Fruit fly (Drosophila melanogaster): ENCODE measurements around the gene CG5167.

The CG5167 gene

dm6 chr3R:12369135-12369792 lies 37.1 kb upstream of the CG5167 start, which contains the start of gene GstD1 (continued):
- TF ChIP-seq CG6654 (GFP tag; optimal IDR thresholded peaks at IDR 0.05) (peak; percentile 34), CG3995 (GFP tag; optimal IDR thresholded peaks at IDR 0.05) (peak; percentile 49), cg (GFP tag; optimal IDR thresholded peaks at IDR 0.05) (peak; percentile 76), CG15073 (GFP tag; optimal IDR thresholded peaks at IDR 0.05) (no peak), ase (GFP tag; IDR thresholded peaks at IDR 0.05) (no peak), CG8765 (GFP tag; IDR thresholded peaks at IDR 0.05) (peak; percentile 87; the same call in 1 of the 2 replicates), B-H2 (GFP tag; optimal IDR thresholded peaks at IDR 0.05) (peak; percentile 79), Hr51 (GFP tag; optimal IDR thresholded peaks at IDR 0.05) (peak in 1 of 2 experiments; percentile 41), C15 (GFP tag; IDR thresholded peaks at IDR 0.05) (no peak), lilli (GFP tag; optimal IDR thresholded peaks at IDR 0.05) (peak; percentile 31), CG11247 (GFP tag; IDR thresholded peaks at IDR 0.05) (peak; percentile 43; the same call in 1 of the 2 replicates), crol (GFP tag; IDR thresholded peaks at IDR 0.05) (peak; percentile 100), fu2 (GFP tag; optimal IDR thresholded peaks at IDR 0.05) (peak; percentile 26), Elba2 (GFP tag; optimal IDR thresholded peaks at IDR 0.05) (no peak), CG7928 (GFP tag; optimal IDR thresholded peaks at IDR 0.05) (peak; percentile 52), Hsf (GFP tag; optimal IDR thresholded peaks at IDR 0.05) (no peak), CG12104 (GFP tag; optimal IDR thresholded peaks at IDR 0.05) (peak; percentile 28), slp2 (GFP tag; optimal IDR thresholded peaks at IDR 0.05) (peak; percentile 39), cad (GFP tag; optimal IDR thresholded peaks at IDR 0.05) (no peak), mirr (GFP tag; optimal IDR thresholded peaks at IDR 0.05) (peak; percentile 43), ewg (GFP tag; optimal IDR thresholded peaks at IDR 0.05) (peak; percentile 21), CG10321 (GFP tag; IDR thresholded peaks at IDR 0.05) (0 out of 2 replicates have a peak, but pooled peaks have one; percentile 20), bsh (GFP tag; optimal IDR thresholded peaks at IDR 0.05) (peak in 1 of 2 experiments; percentile 68), nom (GFP tag; optimal IDR thresholded peaks at IDR 0.05) (peak; percentile 52), z (GFP tag; IDR thresholded peaks at IDR 0.05) (no peak), tio (GFP tag; optimal IDR thresholded peaks at IDR 0.05) (peak; percentile 0), CG10431 (GFP tag; optimal IDR thresholded peaks at IDR 0.05) (no peak), danr (GFP tag; IDR thresholded peaks at IDR 0.05) (no peak), trh (GFP tag; optimal IDR thresholded peaks at IDR 0.05) (no peak), Hr78 (GFP tag; optimal IDR thresholded peaks at IDR 0.05) (peak in 1 of 2 experiments; percentile 23), seq (GFP tag; IDR thresholded peaks at IDR 0.05) (no peak), CG4707 (GFP tag; optimal IDR thresholded peaks at IDR 0.05) (no peak), Bteb2 (GFP tag; optimal IDR thresholded peaks at IDR 0.05) (no peak), wdn (GFP tag; IDR thresholded peaks at IDR 0.05) (no peak; the same call in 1 of the 2 replicates), CG2712 (tag; optimal IDR thresholded peaks at IDR 0.05) (peak; percentile 21), oc (tag; optimal IDR thresholded peaks at IDR 0.05) (no peak), Atf6 (GFP tag; IDR thresholded peaks at IDR 0.05) (peak; percentile 43; the same call in 1 of the 2 replicates), Deaf1 (tag; optimal IDR thresholded peaks at IDR 0.05) (peak; percentile 20), kni (GFP tag; optimal IDR thresholded peaks at IDR 0.05) (peak; percentile 39), vvl (GFP tag; IDR thresholded peaks at IDR 0.05) (peak; percentile 44; the same call in 1 of the 2 replicates), rib (GFP tag; IDR thresholded peaks at IDR 0.05) (peak; percentile 87), CoRest (tag; optimal IDR thresholded peaks at IDR 0.05) (peak; percentile 26), CG3065 (GFP tag; optimal IDR thresholded peaks at IDR 0.05) (peak; percentile 86), Oaz (GFP tag; IDR thresholded peaks at IDR 0.05) (no peak), exex (tag; optimal IDR thresholded peaks at IDR 0.05) (peak; percentile 18), HLHmδ (GFP tag; optimal IDR thresholded peaks at IDR 0.05) (no peak), CrebB (tag; optimal IDR thresholded peaks at IDR 0.05) (no peak), Ets65A (GFP tag) (no peak), Med (GFP tag) (peak; percentile 84), emc (GFP tag; optimal IDR thresholded peaks at IDR 0.05) (peak; percentile 19)

All from whole organism, embryonic.